Worm (Caenorhabditis elegans): ENCODE measurements around the gene pqn-67.

ce11 chrV:12968555-12968954 is 44.3 kb downstream of the pqn-67 start, which contains the start of gene lin-46:
- no peak for TF ChIP-seq unc-62 (GFP tag; optimal IDR thresholded peaks at IDR 0.05)
- no peak for TF ChIP-seq lin-13 (tag; optimal IDR thresholded peaks at IDR 0.05)
- TF ChIP-seq ces-1 (GFP tag; optimal IDR thresholded peaks at IDR 0.05) = no peak
- no peak for TF ChIP-seq ceh-43 (GFP tag; optimal IDR thresholded peaks at IDR 0.05)
- TF ChIP-seq snpc-4 (tag; optimal IDR thresholded peaks at IDR 0.05) = no peak
- no peak for TF ChIP-seq mep-1 (tag; optimal IDR thresholded peaks at IDR 0.05)
- no peak for TF ChIP-seq nhr-2 (tag; optimal IDR thresholded peaks at IDR 0.05)
- no peak for TF ChIP-seq nhr-76 (tag; optimal IDR thresholded peaks at IDR 0.05)
- no peak for TF ChIP-seq pha-4 (tag; optimal IDR thresholded peaks at IDR 0.05)
- no peak for TF ChIP-seq elt-1 (tag; optimal IDR thresholded peaks at IDR 0.05; ENCODE audit: borderline replicate concordance, insufficient read depth)

Measured in whole organism, mixed stage, embryonic.